Worm (Caenorhabditis elegans): ENCODE results near the gene R13A5.7.
"Not testable (repeated sequence)": the region's sequence is repeated elsewhere in the genome, so short reads cannot be mapped to it uniquely, and the experiment has no call there.

The R13A5.7 gene

ce11 chrIII:7601084-7601483, 31.2 kb upstream of the R13A5.7 start:
- peak; percentile 86 for TF ChIP-seq attf-3 (GFP tag; conservative IDR thresholded peaks at IDR 0.05)

ce11 chrIII:7594482-7594881, 24.5 kb upstream of the R13A5.7 start, which contains the start of gene Y80D4G.2:
Gene Y80D4G.2 (minus strand): TSS chrIII:7594582.
- not testable (repeated sequence) for TF ChIP-seq rpc-1 (optimal IDR thresholded peaks at IDR 0.05); rpc-1 (tag; optimal IDR thresholded peaks at IDR 0.05); ztf-26 (tag; optimal IDR thresholded peaks at IDR 0.05); mcd-1 (GFP tag; IDR thresholded peaks at IDR 0.05)

ce11 chrIII:7593285-7593928, 23.5 kb upstream of the R13A5.7 start, which contains the start of gene R13A5.11:
Gene R13A5.11 (minus strand): TSS chrIII:7593335.
- TF ChIP-seq egl-44 (GFP tag; IDR thresholded peaks at IDR 0.05) (no peak), T26A5.8 (tag; optimal IDR thresholded peaks at IDR 0.05) (no peak), lin-40 (tag; optimal IDR thresholded peaks at IDR 0.05) (no peak), ama-1 (optimal IDR thresholded peaks at IDR 0.05) (no peak), ama-1 (GFP tag; optimal IDR thresholded peaks at IDR 0.05) (no peak), die-1 (tag; optimal IDR thresholded peaks at IDR 0.05) (no peak), snpc-4 (GFP tag; optimal IDR thresholded peaks at IDR 0.05) (no peak), snpc-4 (tag; optimal IDR thresholded peaks at IDR 0.05) (no peak), ceh-79 (tag; optimal IDR thresholded peaks at IDR 0.05) (no peak), ceh-27 (GFP tag; optimal IDR thresholded peaks at IDR 0.05) (no peak), egrh-3 (GFP tag; IDR thresholded peaks at IDR 0.05) (no peak), F23B12.7 (tag; optimal IDR thresholded peaks at IDR 0.05; ENCODE audit: insufficient read depth) (no peak)

- no peak for TF ChIP-seq lsl-1 (GFP tag; optimal IDR thresholded peaks at IDR 0.05)
- TF ChIP-seq F52B5.7 (tag; optimal IDR thresholded peaks at IDR 0.05), result no peak
- no peak for TF ChIP-seq ztf-25 (GFP tag; IDR thresholded peaks at IDR 0.05)
- no peak for TF ChIP-seq lag-1 (GFP tag; IDR thresholded peaks at IDR 0.05)
- no peak for TF ChIP-seq snpc-1.1 (tag; optimal IDR thresholded peaks at IDR 0.05; ENCODE audit: insufficient read depth)
- no peak for TF ChIP-seq tbp1 (GFP tag; optimal IDR thresholded peaks at IDR 0.05)
- TF ChIP-seq K11D2.4 (GFP tag; IDR thresholded peaks at IDR 0.05), result no peak
- TF ChIP-seq xnd-1 (tag; optimal IDR thresholded peaks at IDR 0.05), result no peak
- no peak for TF ChIP-seq ets-4 (GFP tag; optimal IDR thresholded peaks at IDR 0.05)
- TF ChIP-seq attf-3 (GFP tag; conservative IDR thresholded peaks at IDR 0.05), result no peak
- TF ChIP-seq dpff-1 (tag; optimal IDR thresholded peaks at IDR 0.05), result no peak
- TF ChIP-seq Y53F4B.3 (GFP tag; IDR thresholded peaks at IDR 0.05), result no peak
- no peak for TF ChIP-seq akir-1 (GFP tag; optimal IDR thresholded peaks at IDR 0.05)
- no peak for TF ChIP-seq hmg-1.2 (GFP tag; IDR thresholded peaks at IDR 0.05)
- TF ChIP-seq C17E4.6 (GFP tag; IDR thresholded peaks at IDR 0.05), result no peak
These were observed 18.3 kb upstream of the R13A5.7 start, which contains the start of gene R13A5.15 for ce11 chrIII:7588214-7588613. Gene R13A5.15 (minus strand): TSS chrIII:7588314.

- no peak for TF ChIP-seq madf-10 (tag; optimal IDR thresholded peaks at IDR 0.05)
- no peak for TF ChIP-seq bed-1 (GFP tag; IDR thresholded peaks at IDR 0.05)
- peak; percentile 15 for TF ChIP-seq snpc-3.4 (tag; optimal IDR thresholded peaks at IDR 0.05)
- peak; percentile 37 for TF ChIP-seq dpl-1 (GFP tag; optimal IDR thresholded peaks at IDR 0.05)
- peak; percentile 76 for TF ChIP-seq efl-1 (GFP tag; optimal IDR thresholded peaks at IDR 0.05)
- peak; percentile 47 for TF ChIP-seq nhr-80 (tag; optimal IDR thresholded peaks at IDR 0.05)
- TF ChIP-seq snpc-4 (GFP tag; optimal IDR thresholded peaks at IDR 0.05), result peak; percentile 9
- no peak for TF ChIP-seq snpc-4 (tag; optimal IDR thresholded peaks at IDR 0.05)
- peak; percentile 37 for TF ChIP-seq F23B12.7 (tag; optimal IDR thresholded peaks at IDR 0.05; ENCODE audit: insufficient read depth)
- no peak for TF ChIP-seq ekl-4 (GFP tag; IDR thresholded peaks at IDR 0.05)
- TF ChIP-seq hmg-20 (GFP tag; IDR thresholded peaks at IDR 0.05), result no peak
- no peak for TF ChIP-seq T07F8.4 (tag; optimal IDR thresholded peaks at IDR 0.05)
- TF ChIP-seq ztf-18 (tag; optimal IDR thresholded peaks at IDR 0.05), result peak; percentile 24
- TF ChIP-seq snpc-1.1 (tag; optimal IDR thresholded peaks at IDR 0.05; ENCODE audit: insufficient read depth), result peak; percentile 35
- peak; percentile 73 for TF ChIP-seq madf-6 (GFP tag; IDR thresholded peaks at IDR 0.05)
- peak; percentile 29 for TF ChIP-seq snpc-1.3 (tag; optimal IDR thresholded peaks at IDR 0.05; ENCODE audit: insufficient read depth)
These were observed 14.3 kb upstream of the R13A5.7 start, which contains the start of gene cup-5 for ce11 chrIII:7584131-7584646. Gene cup-5 (plus strand): TSS chrIII:7584181.
